Worm (Caenorhabditis elegans): ENCODE data around the gene moc-3.
"Not testable (repeated sequence)": the region's sequence is repeated elsewhere in the genome, so short reads cannot be mapped to it uniquely, and the experiment has no call there.

DNA sequence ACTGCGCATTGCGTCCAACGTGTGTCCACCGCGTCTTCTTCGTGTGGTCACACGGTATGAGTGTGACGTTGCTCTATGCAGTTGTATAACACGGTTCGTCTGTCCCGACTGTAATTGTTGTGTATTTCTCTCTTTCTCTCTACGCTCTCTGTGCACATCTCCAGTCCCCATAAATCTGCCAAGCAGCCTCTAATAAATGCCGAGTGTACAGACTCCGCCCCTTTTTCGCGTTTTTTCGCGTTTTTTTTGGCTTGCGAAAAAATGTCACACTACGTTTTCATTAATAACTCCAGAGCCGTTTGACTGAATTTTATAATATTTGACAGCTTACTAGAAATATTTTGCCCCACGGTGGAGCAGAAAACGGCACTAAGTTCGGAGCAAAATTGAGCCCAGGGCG is 8.0 kb upstream of the moc-3 start, which contains the start of gene erp-44.3:
- not testable (repeated sequence) for TF ChIP-seq nhr-11 (tag; optimal IDR thresholded peaks at IDR 0.05); ama-1 (optimal IDR thresholded peaks at IDR 0.05); ceh-16 (tag; optimal IDR thresholded peaks at IDR 0.05); nfya-1 (tag; optimal IDR thresholded peaks at IDR 0.05; ENCODE audit: insufficient read depth); snpc-4 (tag; optimal IDR thresholded peaks at IDR 0.05); fos-1 (tag; optimal IDR thresholded peaks at IDR 0.05)
